Fruit fly (Drosophila melanogaster): ENCODE data around the gene CG13643.

Gene CG13643

dm6 chr3R:24893320-24893955 lies 12.4 kb downstream of the CG13643 start (continued):
- no peak for TF ChIP-seq hbn (GFP tag; IDR thresholded peaks at IDR 0.05; ENCODE audit: partially characterized antibody)
- peak; percentile 95 for TF ChIP-seq CG2712 (tag; optimal IDR thresholded peaks at IDR 0.05)
- TF ChIP-seq CG8388 (GFP tag; optimal IDR thresholded peaks at IDR 0.05) = peak; percentile 84
- TF ChIP-seq Camta (GFP tag; optimal IDR thresholded peaks at IDR 0.05) = no peak
- TF ChIP-seq CG17359 (tag; optimal IDR thresholded peaks at IDR 0.05) = peak; percentile 85
- peak; percentile 60; the same call in 2 of the 3 replicates for TF ChIP-seq so (GFP tag; IDR thresholded peaks at IDR 0.05)
- TF ChIP-seq CG10321 (GFP tag; IDR thresholded peaks at IDR 0.05) = peak; percentile 16; the same call in 1 of the 2 replicates
- peak; percentile 73 for TF ChIP-seq HHEX (GFP tag; optimal IDR thresholded peaks at IDR 0.05)
- TF ChIP-seq nerfin-2 (GFP tag; IDR thresholded peaks at IDR 0.05; ENCODE audit: partially characterized antibody) = no peak
- TF ChIP-seq CG6254 (GFP tag; optimal IDR thresholded peaks at IDR 0.05) = peak; percentile 57
- TF ChIP-seq Dip3 (GFP tag; optimal IDR thresholded peaks at IDR 0.05) = no peak
- TF ChIP-seq ssp (GFP tag; IDR thresholded peaks at IDR 0.05) = peak; percentile 55
- TF ChIP-seq CG17568 (GFP tag; optimal IDR thresholded peaks at IDR 0.05) = no peak
- TF ChIP-seq hth (optimal IDR thresholded peaks at IDR 0.05) = no peak
- peak; percentile 62; the same call in 1 of the 2 replicates for TF ChIP-seq Atf6 (GFP tag; IDR thresholded peaks at IDR 0.05)
- TF ChIP-seq CG6175 (GFP tag; IDR thresholded peaks at IDR 0.05) = no peak
- peak; percentile 56 for TF ChIP-seq Vsx1 (GFP tag; optimal IDR thresholded peaks at IDR 0.05)
- 0 out of 2 replicates have a peak, but pooled peaks have one; percentile 14 for TF ChIP-seq CG11247 (GFP tag; IDR thresholded peaks at IDR 0.05)
- TF ChIP-seq ro (GFP tag; IDR thresholded peaks at IDR 0.05) = no peak; the same call in 1 of the 2 replicates
- TF ChIP-seq hb (GFP tag; IDR thresholded peaks at IDR 0.05; ENCODE audit: partially characterized antibody) = no peak
- TF ChIP-seq CG15479 (GFP tag; optimal IDR thresholded peaks at IDR 0.05) = no peak
- TF ChIP-seq exex (tag; optimal IDR thresholded peaks at IDR 0.05) = no peak
- TF ChIP-seq da (GFP tag; optimal IDR thresholded peaks at IDR 0.05) = no peak
- TF ChIP-seq Dfd (GFP tag; optimal IDR thresholded peaks at IDR 0.05) = no peak
- TF ChIP-seq gcm2 (GFP tag; optimal IDR thresholded peaks at IDR 0.05) = no peak
- peak; percentile 93 for TF ChIP-seq Sox100B (GFP tag; optimal IDR thresholded peaks at IDR 0.05)
- TF ChIP-seq grau (tag; optimal IDR thresholded peaks at IDR 0.05) = peak; percentile 88
- 0 out of 2 replicates have a peak, but pooled peaks have one; percentile 6 for TF ChIP-seq dimm (GFP tag; IDR thresholded peaks at IDR 0.05)
- peak; percentile 60; the same call in 1 of the 2 replicates for TF ChIP-seq klu (GFP tag; IDR thresholded peaks at IDR 0.05)
- TF ChIP-seq CG6272 (GFP tag; IDR thresholded peaks at IDR 0.05) = no peak
- TF ChIP-seq Chrac-16 (GFP tag; optimal IDR thresholded peaks at IDR 0.05) = peak; percentile 49
- TF ChIP-seq Ada2b (GFP tag; IDR thresholded peaks at IDR 0.05) = peak; percentile 61
- no peak for TF ChIP-seq CG15073 (GFP tag; optimal IDR thresholded peaks at IDR 0.05)
- TF ChIP-seq CG2202 (tag; optimal IDR thresholded peaks at IDR 0.05) = peak; percentile 47
- TF ChIP-seq CG16779 (GFP tag; IDR thresholded peaks at IDR 0.05) = no peak
- TF ChIP-seq Deaf1 (tag; optimal IDR thresholded peaks at IDR 0.05) = peak; percentile 69
- TF ChIP-seq ab (GFP tag; optimal IDR thresholded peaks at IDR 0.05) = no peak
- peak; percentile 84 for TF ChIP-seq dysf (GFP tag; IDR thresholded peaks at IDR 0.05)
- TF ChIP-seq CG33213 (GFP tag; optimal IDR thresholded peaks at IDR 0.05) = no peak
- peak; percentile 54 for TF ChIP-seq Max (GFP tag; optimal IDR thresholded peaks at IDR 0.05)
- 0 out of 2 replicates have a peak, but pooled peaks have one; percentile 13 for TF ChIP-seq ato (GFP tag; IDR thresholded peaks at IDR 0.05; ENCODE audit: partially characterized antibody)
- peak; percentile 37; the same call in 1 of the 2 replicates for TF ChIP-seq sob (GFP tag; IDR thresholded peaks at IDR 0.05)
- TF ChIP-seq CG2129 (GFP tag; IDR thresholded peaks at IDR 0.05; ENCODE audit: partially characterized antibody) = no peak
- TF ChIP-seq Lhr (GFP tag; optimal IDR thresholded peaks at IDR 0.05) = peak; percentile 32
- peak; percentile 39; the same call in 2 of the 3 replicates for TF ChIP-seq B-H1 (GFP tag; IDR thresholded peaks at IDR 0.05)
- TF ChIP-seq Ets65A (GFP tag) = peak; percentile 36
- TF ChIP-seq CG15696 (tag; optimal IDR thresholded peaks at IDR 0.05) = peak; percentile 92
- TF ChIP-seq fd64A (GFP tag; optimal IDR thresholded peaks at IDR 0.05) = no peak
- TF ChIP-seq CG15514 (GFP tag; optimal IDR thresholded peaks at IDR 0.05) = no peak
- TF ChIP-seq oc (tag; optimal IDR thresholded peaks at IDR 0.05) = peak; percentile 63
